Fruit fly (Drosophila melanogaster) whole organism, embryonic: ENCODE data around the gene NitFhit.
A peak's percentile ranks its signal among the peaks of the same experiment; 100 is the strongest.

ENCODE experiments used
- Antp ChIP-seq: fragments of 200-800 bp; sonication (Bioruptor generic); optimal IDR thresholded peaks from 3 replicates; lab custom pipeline; 2016; ENCODE audit warnings: missing biosample characterization, missing genetic modification characterization
- CG10147 ChIP-seq: fragments of 200-800 bp; sonication (Bioruptor generic); optimal IDR thresholded peaks from 2 replicates; lab custom pipeline; 2019; ENCODE audit warnings: missing biosample characterization, mild to moderate bottlenecking, missing genetic modification characterization, moderate library complexity
- CG10209 ChIP-seq: fragments of 200-800 bp; sonication (Bioruptor generic); optimal IDR thresholded peaks from 3 replicates; lab custom pipeline; 2017; ENCODE audit warnings: missing biosample characterization, mild to moderate bottlenecking, missing genetic modification characterization, missing genetic modification reagents
- CG10274 ChIP-seq: fragments of 200-800 bp; sonication (Bioruptor generic); optimal IDR thresholded peaks from 3 replicates; lab custom pipeline; 2017; ENCODE audit warnings: missing biosample characterization, mild to moderate bottlenecking, missing genetic modification characterization
- CG11456 ChIP-seq: fragments of 200-800 bp; sonication (Bioruptor generic); IDR thresholded peaks from 3 replicates; pipeline ENCODE4 v1.3.6; 2022; ENCODE audit warnings: missing biosample characterization, missing genetic modification characterization
- CG11695 ChIP-seq: fragments of 200-800 bp; sonication (Bioruptor generic); IDR thresholded peaks from 3 replicates; pipeline ENCODE4 v1.3.6; 2022; ENCODE audit warnings: missing biosample characterization, missing genetic modification characterization
- CG12299 ChIP-seq: fragments of 200-800 bp; sonication (Bioruptor generic); optimal IDR thresholded peaks from 2 replicates; lab custom pipeline; 2018; ENCODE audit warnings: missing biosample characterization, mild to moderate bottlenecking, missing genetic modification characterization
- CG15073 ChIP-seq: fragments of 200-800 bp; sonication (Bioruptor generic); optimal IDR thresholded peaks from 2 replicates; lab custom pipeline; 2016; ENCODE audit warnings: missing biosample characterization, missing genetic modification characterization
- CG15601 ChIP-seq: fragments of 200-800 bp; sonication (Bioruptor generic); optimal IDR thresholded peaks from 3 replicates; lab custom pipeline; 2019; ENCODE audit warnings: missing biosample characterization, mild to moderate bottlenecking, missing genetic modification characterization, moderate library complexity
- CG16813 ChIP-seq: fragments of 200-800 bp; sonication (Bioruptor generic); IDR thresholded peaks from 3 replicates; pipeline ENCODE4 v1.3.6; 2022; ENCODE audit warnings: missing biosample characterization, missing genetic modification characterization; ENCODE audit not compliant: partially characterized antibody
- CG18011 ChIP-seq: fragments of 200-800 bp; sonication (Bioruptor generic); optimal IDR thresholded peaks from 2 replicates; lab custom pipeline; 2017; ENCODE audit warnings: missing biosample characterization, missing genetic modification characterization, mild to moderate bottlenecking, moderate library complexity, missing genotype
- CG18599 ChIP-seq: fragments of 200-800 bp; sonication (Bioruptor generic); optimal IDR thresholded peaks from 3 replicates; lab custom pipeline; 2017; ENCODE audit warnings: missing biosample characterization, missing genetic modification characterization, mild to moderate bottlenecking, moderate library complexity, missing genetic modification reagents
- CG18764 ChIP-seq: fragments of 200-800 bp; sonication (Bioruptor generic); optimal IDR thresholded peaks from 3 replicates; lab custom pipeline; 2016; ENCODE audit warnings: missing biosample characterization, missing genetic modification characterization
- CG2116 ChIP-seq: fragments of 200-800 bp; sonication (Bioruptor generic); optimal IDR thresholded peaks from 3 replicates; lab custom pipeline; 2018; ENCODE audit warnings: missing biosample characterization, mild to moderate bottlenecking, missing genetic modification characterization
- CG2712 ChIP-seq: fragments of 200-800 bp; optimal IDR thresholded peaks from 3 replicates; lab custom pipeline; 2019; ENCODE audit warnings: missing biosample characterization, mild to moderate bottlenecking, missing genetic modification characterization, moderate library complexity
- CG31388 ChIP-seq: fragments of 200-800 bp; sonication (Bioruptor generic); optimal IDR thresholded peaks from 2 replicates; lab custom pipeline; 2016; ENCODE audit warnings: missing biosample characterization, missing genetic modification characterization
- CG32772 ChIP-seq: fragments of 200-800 bp; sonication (Bioruptor generic); IDR thresholded peaks from 2 replicates; pipeline ENCODE4 v1.3.6; 2022; ENCODE audit warnings: missing biosample characterization, missing genetic modification characterization
- CG4820 ChIP-seq: fragments of 200-800 bp; sonication (Bioruptor generic); optimal IDR thresholded peaks from 3 replicates; lab custom pipeline; 2016; ENCODE audit warnings: missing biosample characterization, missing genetic modification characterization
- CG5953 ChIP-seq: fragments of 200-800 bp; sonication (Bioruptor generic); IDR thresholded peaks from 2 replicates; pipeline ENCODE4 v1.3.6; 2022; ENCODE audit warnings: missing biosample characterization, missing genetic modification characterization
- CG6683 ChIP-seq: fragments of 200-800 bp; sonication (Bioruptor generic); optimal IDR thresholded peaks from 2 replicates; lab custom pipeline; 2017; ENCODE audit warnings: missing biosample characterization, mild to moderate bottlenecking, missing genetic modification characterization, missing genetic modification reagents
- CG7928 ChIP-seq: fragments of 200-800 bp; sonication (Bioruptor generic); optimal IDR thresholded peaks from 2 replicates; lab custom pipeline; 2017; ENCODE audit warnings: missing biosample characterization, mild to moderate bottlenecking, missing genetic modification characterization
- CG8089 ChIP-seq: fragments of 200-800 bp; sonication (Bioruptor generic); optimal IDR thresholded peaks from 3 replicates; lab custom pipeline; 2016; ENCODE audit warnings: missing biosample characterization, missing genetic modification characterization
- CHES-1-like ChIP-seq: fragments of 200-800 bp; sonication (Bioruptor generic); optimal IDR thresholded peaks from 2 replicates; lab custom pipeline; 2016; ENCODE audit warnings: missing biosample characterization, missing genetic modification characterization
- HLH4C ChIP-seq: fragments of 200-800 bp; sonication (Bioruptor generic); IDR thresholded peaks from 3 replicates; pipeline ENCODE4 v1.3.6; 2022; ENCODE audit warnings: missing biosample characterization, missing genetic modification characterization; ENCODE audit not compliant: partially characterized antibody
- Hr51 ChIP-seq, 2 experiments: fragments of 200-800 bp; sonication (Bioruptor generic); optimal IDR thresholded peaks; 2 replicates in 1 of 2; 3 replicates in 1 of 2; lab custom pipeline; 2016 to 2018; ENCODE audit warnings: missing biosample characterization in 2 of 2, missing genetic modification characterization in 2 of 2, mild to moderate bottlenecking in 1 of 2, moderate library complexity in 1 of 2
- NC2α ChIP-seq: fragments of 200-800 bp; sonication (Bioruptor generic); optimal IDR thresholded peaks from 2 replicates; lab custom pipeline; 2016; ENCODE audit warnings: missing biosample characterization, missing genetic modification characterization
- NfI ChIP-seq: fragments of 200-800 bp; sonication (Bioruptor generic); optimal IDR thresholded peaks from 3 replicates; lab custom pipeline; 2018; ENCODE audit warnings: missing biosample characterization, mild to moderate bottlenecking, missing genetic modification characterization, moderate library complexity
- Scr ChIP-seq: fragments of 200-800 bp; sonication (Bioruptor generic); IDR thresholded peaks from 2 replicates; pipeline ENCODE4 v1.3.6; 2022; ENCODE audit warnings: missing biosample characterization, missing genetic modification characterization; ENCODE audit not compliant: partially characterized antibody
- Tbp ChIP-seq: fragments of >200 bp; optimal IDR thresholded peaks from 2 replicates; lab custom pipeline; 2018; ENCODE audit warnings: missing biosample characterization, missing genetic modification characterization
- Xrp1 ChIP-seq: fragments of 200-800 bp; sonication (Bioruptor generic); IDR thresholded peaks from 2 replicates; pipeline ENCODE4 v1.3.6; 2022; ENCODE audit warnings: missing biosample characterization, missing genetic modification characterization
- en ChIP-seq: fragments of 200-800 bp; sonication (Bioruptor generic); optimal IDR thresholded peaks from 2 replicates; lab custom pipeline; 2016; ENCODE audit warnings: missing biosample characterization, missing genetic modification characterization
- hbn ChIP-seq: fragments of 200-800 bp; sonication (Bioruptor generic); IDR thresholded peaks from 2 replicates; pipeline ENCODE4 v1.3.6; 2022; ENCODE audit warnings: missing biosample characterization, missing genetic modification characterization; ENCODE audit not compliant: partially characterized antibody
- lov ChIP-seq, 2 experiments: fragments of 200-800 bp in 1 of 2; fragments of >200 bp in 1 of 2; sonication (Bioruptor generic) in 1 of 2; IDR thresholded peaks in 1 of 2; optimal IDR thresholded peaks in 1 of 2; 2 replicates in 1 of 2; 3 replicates in 1 of 2; pipeline versions ENCODE4 v1.3.6 to Lab custom; 2017 to 2022; ENCODE audit warnings: missing biosample characterization in 1 of 2, missing genetic modification characterization in 1 of 2
- nau ChIP-seq: fragments of 200-800 bp; sonication (Bioruptor generic); optimal IDR thresholded peaks from 3 replicates; lab custom pipeline; 2017; ENCODE audit warnings: missing biosample characterization, mild to moderate bottlenecking, missing genetic modification characterization, missing genetic modification reagents
- odd ChIP-seq: fragments of 200-800 bp; sonication (Bioruptor generic); optimal IDR thresholded peaks from 2 replicates; lab custom pipeline; 2017; ENCODE audit warnings: missing biosample characterization, mild to moderate bottlenecking, missing genetic modification characterization
- pzg ChIP-seq: fragments of 200-800 bp; sonication (Bioruptor generic); optimal IDR thresholded peaks from 3 replicates; lab custom pipeline; 2018; ENCODE audit warnings: missing biosample characterization, mild to moderate bottlenecking, missing genetic modification characterization, moderate library complexity
- rib ChIP-seq: fragments of 200-800 bp; sonication (Bioruptor generic); IDR thresholded peaks from 2 replicates; pipeline ENCODE4 v1.3.6; 2022; ENCODE audit warnings: missing biosample characterization, missing genetic modification characterization
- sens ChIP-seq: fragments of 200-800 bp; sonication (Bioruptor generic); peaks from one replicate; lab custom pipeline; 2016; ENCODE audit warnings: missing biosample characterization, missing genetic modification characterization
- sens-2 ChIP-seq: fragments of 200-800 bp; sonication (Bioruptor generic); IDR thresholded peaks from 2 replicates; pipeline ENCODE4 v1.3.6; 2022; ENCODE audit warnings: missing biosample characterization, missing genetic modification characterization
- sima ChIP-seq: fragments of 200-800 bp; sonication (Bioruptor generic); optimal IDR thresholded peaks from 2 replicates; lab custom pipeline; 2016; ENCODE audit warnings: missing biosample characterization, missing genetic modification characterization
- slp2 ChIP-seq: fragments of 200-800 bp; sonication (Bioruptor generic); optimal IDR thresholded peaks from 2 replicates; lab custom pipeline; 2016; ENCODE audit warnings: missing biosample characterization, missing genetic modification characterization
- sqz ChIP-seq: fragments of 200-800 bp; sonication (Bioruptor generic); optimal IDR thresholded peaks from 3 replicates; lab custom pipeline; 2018; ENCODE audit warnings: missing biosample characterization, mild to moderate bottlenecking, missing genetic modification characterization
- stc ChIP-seq: fragments of 200-800 bp; sonication (Bioruptor generic); IDR thresholded peaks from 2 replicates; pipeline ENCODE4 v1.3.6; 2022; ENCODE audit warnings: missing biosample characterization, missing genetic modification characterization
- stwl ChIP-seq: fragments of 200-800 bp; sonication (Bioruptor generic); optimal IDR thresholded peaks from 3 replicates; lab custom pipeline; 2018; ENCODE audit warnings: missing biosample characterization, mild to moderate bottlenecking, missing genetic modification characterization, moderate library complexity
- tna ChIP-seq: fragments of 200-800 bp; sonication (Bioruptor generic); IDR thresholded peaks from 2 replicates; pipeline ENCODE4 v1.3.6; 2022; ENCODE audit warnings: missing biosample characterization, missing genetic modification characterization; ENCODE audit not compliant: partially characterized antibody
- toy ChIP-seq: fragments of 200-800 bp; sonication (Bioruptor generic); IDR thresholded peaks from 2 replicates; pipeline ENCODE4 v1.3.6; 2022; ENCODE audit warnings: missing biosample characterization, missing genetic modification characterization
- tup ChIP-seq: fragments of 200-800 bp; sonication (Bioruptor generic); optimal IDR thresholded peaks from 2 replicates; lab custom pipeline; 2016; ENCODE audit warnings: missing biosample characterization, mild to moderate bottlenecking, missing genetic modification characterization, moderate library complexity
- zf30C ChIP-seq: fragments of 200-800 bp; sonication (Bioruptor generic); optimal IDR thresholded peaks from 3 replicates; lab custom pipeline; 2018; ENCODE audit warnings: missing biosample characterization, mild to moderate bottlenecking, missing genetic modification characterization

Gene NitFhit

DNA sequence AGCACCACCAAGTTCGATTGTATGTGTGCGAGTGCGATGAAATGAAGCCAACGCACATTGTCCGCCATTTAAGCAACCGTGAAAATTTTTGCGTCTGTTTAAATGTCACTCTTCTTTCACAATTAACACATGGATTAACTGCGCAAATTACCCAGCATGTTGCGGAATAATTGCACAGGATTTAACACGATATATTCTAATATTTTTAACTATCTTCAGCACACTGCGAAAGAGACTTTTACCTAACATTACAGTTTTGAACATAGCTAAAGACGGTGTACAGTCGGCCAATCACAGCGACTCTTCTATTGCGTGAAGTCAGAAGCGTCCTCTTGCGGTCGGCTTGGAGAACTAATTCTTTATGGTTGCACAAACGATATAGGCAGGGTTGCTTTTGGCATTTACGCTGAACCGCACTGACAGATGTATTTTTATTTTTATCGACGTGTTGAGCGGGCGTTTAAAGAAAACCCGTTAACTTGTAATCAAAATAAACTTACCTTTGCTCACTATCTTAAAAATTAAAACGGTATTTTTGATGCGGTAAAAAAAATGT lies 43.2 kb downstream of the NitFhit start (continued):
- TF ChIP-seq tup (GFP tag; lab: Kevin White, UChicago) (no peak), toy (no peak), CG31388 (GFP tag; lab: Kevin White, UChicago) (no peak), sens-2 (GFP tag; lab: Robert Waterston, UW) (0 out of 2 replicates have a peak, but pooled peaks have one; percentile 16), CG18764 (GFP tag; lab: Kevin White, UChicago) (peak; percentile 47), lov (optimal IDR thresholded peaks at IDR 0.05; lab: Kevin White, UChicago) (no peak), lov (GFP tag; IDR thresholded peaks at IDR 0.05; lab: Robert Waterston, UW) (peak; percentile 76; the same call in 2 of the 3 replicates), CG11456 (no peak; the same call in 1 of the 3 replicates), CG2116 (peak; percentile 100), odd (GFP tag; lab: Kevin White, UChicago) (no peak), CG15073 (GFP tag; lab: Kevin White, UChicago) (no peak), CG2712 (peak; percentile 29), pzg (GFP tag; lab: Kevin White, UChicago) (peak; percentile 92), CG10147 (GFP tag; lab: Kevin White, UChicago) (no peak), CG11695 (GFP tag; lab: Robert Waterston, UW) (peak; percentile 6; the same call in 1 of the 3 replicates), CG18599 (no peak), CG7928 (GFP tag; lab: Kevin White, UChicago) (peak; percentile 60), Xrp1 (0 out of 2 replicates have a peak, but pooled peaks have one; percentile 14), HLH4C (GFP tag; lab: Robert Waterston, UW) (peak; percentile 64; the same call in 2 of the 3 replicates), en (GFP tag; lab: Kevin White, UChicago) (peak; percentile 36), Hr51 (GFP tag; optimal IDR thresholded peaks at IDR 0.05; lab: Kevin White, UChicago) (peak in 1 of 2 experiments; percentile 12), slp2 (GFP tag; lab: Kevin White, UChicago) (peak; percentile 28), stc (GFP tag; lab: Robert Waterston, UW) (no peak), CG32772 (GFP tag; lab: Robert Waterston, UW) (no peak), Antp (GFP tag; lab: Kevin White, UChicago) (peak; percentile 52), sqz (GFP tag; lab: Kevin White, UChicago) (no peak), sens (GFP tag; lab: Kevin White, UChicago) (peak; percentile 79), CG18011 (GFP tag; lab: Kevin White, UChicago) (no peak), NC2α (GFP tag; lab: Kevin White, UChicago) (no peak), tna (GFP tag; lab: Robert Waterston, UW) (peak; percentile 71), hbn (GFP tag; lab: Robert Waterston, UW) (peak; percentile 26; the same call in 1 of the 2 replicates), CG16813 (peak; percentile 73), CG15601 (tag; lab: Kevin White, UChicago) (no peak), CG10209 (GFP tag; lab: Kevin White, UChicago) (peak; percentile 39), NfI (no peak), CG8089 (peak; percentile 1), CG5953 (GFP tag; lab: Robert Waterston, UW) (peak; percentile 54; the same call in 1 of the 2 replicates), zf30C (GFP tag; lab: Kevin White, UChicago) (no peak), rib (GFP tag; lab: Robert Waterston, UW) (peak; percentile 52; the same call in 1 of the 2 replicates), CHES-1-like (peak; percentile 50), CG12299 (tag; lab: Kevin White, UChicago) (no peak), CG6683 (GFP tag; lab: Kevin White, UChicago) (no peak), nau (GFP tag; lab: Kevin White, UChicago) (no peak), sima (GFP tag; lab: Kevin White, UChicago) (no peak), CG4820 (no peak), stwl (tag; lab: Kevin White, UChicago) (peak; percentile 82), Scr (GFP tag; lab: Robert Waterston, UW) (peak; percentile 61), CG10274 (GFP tag; lab: Kevin White, UChicago) (no peak), Tbp (GFP tag; lab: Kevin White, UChicago) (no peak)
